Worm (Caenorhabditis elegans) whole organism, late embryonic: Measurements from ENCODE around the gene emc-1.

ENCODE experiments used
- C08G9.2 ChIP-seq: sonication (generic microtip); optimal IDR thresholded peaks from 2 replicates; lab custom pipeline; 2016; ENCODE audit warnings: mild to moderate bottlenecking, missing genetic modification characterization, moderate library complexity, missing compliant biosample characterization
- C38D4.7 ChIP-seq: fragments of 200-800 bp; sonication (Bioruptor generic); optimal IDR thresholded peaks from 2 replicates; lab custom pipeline; 2018; ENCODE audit warnings: mild to moderate bottlenecking, missing genetic modification characterization, moderate library complexity, missing compliant biosample characterization
- F13H6.1 ChIP-seq: sonication (generic microtip); optimal IDR thresholded peaks from 2 replicates; lab custom pipeline; 2016; ENCODE audit warnings: missing genetic modification characterization, missing compliant biosample characterization
- K02D7.2 ChIP-seq: sonication (generic microtip); optimal IDR thresholded peaks from 2 replicates; lab custom pipeline; 2017; ENCODE audit warnings: mild to moderate bottlenecking, missing genetic modification characterization, missing compliant biosample characterization
- Y22D7AL.16 ChIP-seq: sonication (generic microtip); optimal IDR thresholded peaks from 2 replicates; lab custom pipeline; 2016; ENCODE audit warnings: missing genetic modification characterization, missing compliant biosample characterization
- ceh-14 ChIP-seq: sonication (generic microtip); optimal IDR thresholded peaks from 2 replicates; lab custom pipeline; 2016; ENCODE audit warnings: missing genotype, missing genetic modification characterization, missing compliant biosample characterization
- ceh-18 ChIP-seq: sonication (generic microtip); optimal IDR thresholded peaks from 2 replicates; lab custom pipeline; 2016; ENCODE audit warnings: missing genetic modification characterization, missing compliant biosample characterization
- ceh-19 ChIP-seq: fragments of 200-800 bp; sonication (Bioruptor generic); optimal IDR thresholded peaks from 2 replicates; lab custom pipeline; 2018; ENCODE audit warnings: mild to moderate bottlenecking, missing genetic modification characterization, missing compliant biosample characterization
- ceh-24 ChIP-seq: sonication (generic microtip); optimal IDR thresholded peaks from 2 replicates; lab custom pipeline; 2016; ENCODE audit warnings: mild to moderate bottlenecking, missing genetic modification characterization, missing compliant biosample characterization
- ceh-30 ChIP-seq: fragments of 150-350 bp; optimal IDR thresholded peaks from 2 replicates; lab custom pipeline; 2014; ENCODE audit warnings: missing biosample characterization, missing genetic modification characterization
- ceh-31 ChIP-seq: sonication (generic microtip); optimal IDR thresholded peaks from 2 replicates; lab custom pipeline; 2016; ENCODE audit warnings: missing genetic modification characterization, missing compliant biosample characterization
- ceh-34 ChIP-seq: sonication (generic microtip); optimal IDR thresholded peaks from 2 replicates; lab custom pipeline; 2016; ENCODE audit warnings: mild to moderate bottlenecking, missing genetic modification characterization, missing compliant biosample characterization
- ceh-48 ChIP-seq: sonication (generic microtip); optimal IDR thresholded peaks from 2 replicates; lab custom pipeline; 2016; ENCODE audit warnings: missing genetic modification characterization, inconsistent platforms, missing compliant biosample characterization
- ceh-6 ChIP-seq: fragments of 200-800 bp; sonication (Bioruptor generic); optimal IDR thresholded peaks from 2 replicates; lab custom pipeline; 2018; ENCODE audit warnings: mild to moderate bottlenecking, missing genetic modification characterization, missing compliant biosample characterization
- che-1 ChIP-seq: sonication (generic microtip); optimal IDR thresholded peaks from 2 replicates; lab custom pipeline; 2016; ENCODE audit warnings: mild to moderate bottlenecking, missing genetic modification characterization, missing compliant biosample characterization
- dmd-4 ChIP-seq: sonication (generic microtip); optimal IDR thresholded peaks from 2 replicates; lab custom pipeline; 2016; ENCODE audit warnings: borderline replicate concordance, missing genetic modification characterization, missing compliant biosample characterization
- dve-1 ChIP-seq: sonication (generic microtip); optimal IDR thresholded peaks from 2 replicates; lab custom pipeline; 2017; ENCODE audit warnings: antibody characterized with exemption, mild to moderate bottlenecking, missing genetic modification characterization, missing compliant biosample characterization
- elt-2 ChIP-seq: sonication (generic microtip); optimal IDR thresholded peaks from 2 replicates; lab custom pipeline; 2016; ENCODE audit warnings: missing genetic modification reagents, missing genetic modification characterization, missing compliant biosample characterization
- elt-4 ChIP-seq: sonication (generic microtip); optimal IDR thresholded peaks from 2 replicates; lab custom pipeline; 2016; ENCODE audit warnings: missing genetic modification characterization, missing compliant biosample characterization
- ets-4 ChIP-seq: sonication (generic microtip); optimal IDR thresholded peaks from 2 replicates; lab custom pipeline; 2016; ENCODE audit warnings: missing genetic modification characterization, missing compliant biosample characterization
- fax-1 ChIP-seq: sonication (generic microtip); optimal IDR thresholded peaks from 2 replicates; lab custom pipeline; 2016; ENCODE audit warnings: missing genotype, missing genetic modification characterization, missing compliant biosample characterization
- fkh-10 ChIP-seq: fragments of 150-350 bp; optimal IDR thresholded peaks from 2 replicates; lab custom pipeline; 2014; ENCODE audit warnings: missing biosample characterization, missing genetic modification reagents, missing genetic modification characterization
- gmeb-2 ChIP-seq: sonication (generic microtip); optimal IDR thresholded peaks from 2 replicates; lab custom pipeline; 2016; ENCODE audit warnings: missing genetic modification characterization, inconsistent platforms, missing compliant biosample characterization
- hlh-13 ChIP-seq: fragments of 200-800 bp; sonication (Bioruptor generic); optimal IDR thresholded peaks from 2 replicates; lab custom pipeline; 2018; ENCODE audit warnings: mild to moderate bottlenecking, missing genetic modification characterization, missing compliant biosample characterization
- hlh-15 ChIP-seq: sonication (generic microtip); optimal IDR thresholded peaks from 2 replicates; lab custom pipeline; 2016; ENCODE audit warnings: missing genetic modification characterization, missing compliant biosample characterization
- hlh-30 ChIP-seq: sonication (generic microtip); optimal IDR thresholded peaks from 2 replicates; lab custom pipeline; 2017; ENCODE audit warnings: antibody characterized with exemption, missing genetic modification characterization, missing compliant biosample characterization; ENCODE audit not compliant: insufficient read depth
- hlh-6 ChIP-seq: sonication (generic microtip); optimal IDR thresholded peaks from 2 replicates; lab custom pipeline; 2016; ENCODE audit warnings: missing genotype, missing genetic modification characterization, missing compliant biosample characterization
- hlh-8 ChIP-seq: sonication (generic microtip); optimal IDR thresholded peaks from 2 replicates; lab custom pipeline; 2016; ENCODE audit warnings: missing genotype, missing genetic modification characterization, missing compliant biosample characterization
- lim-6 ChIP-seq: sonication (generic microtip); optimal IDR thresholded peaks from 2 replicates; lab custom pipeline; 2016; ENCODE audit warnings: missing genetic modification characterization, missing compliant biosample characterization
- lin-11 ChIP-seq: fragments of 200-800 bp; sonication (Bioruptor generic); optimal IDR thresholded peaks from 2 replicates; lab custom pipeline; 2018; ENCODE audit warnings: mild to moderate bottlenecking, missing genetic modification characterization, missing compliant biosample characterization
- madf-2 ChIP-seq: sonication (generic microtip); optimal IDR thresholded peaks from 2 replicates; lab custom pipeline; 2017; ENCODE audit warnings: missing genetic modification characterization, missing compliant biosample characterization
- nfya-1 ChIP-seq: sonication (generic microtip); optimal IDR thresholded peaks from 2 replicates; lab custom pipeline; 2017; ENCODE audit warnings: missing genetic modification characterization, mild to moderate bottlenecking, missing compliant biosample characterization, antibody characterized with exemption, moderate library complexity
- nhr-11 ChIP-seq: fragments of 150-350 bp; optimal IDR thresholded peaks from 2 replicates; lab custom pipeline; 2014; ENCODE audit warnings: missing biosample characterization, missing genetic modification characterization
- nhr-232 ChIP-seq: sonication (generic microtip); optimal IDR thresholded peaks from 2 replicates; lab custom pipeline; 2016; ENCODE audit warnings: missing genetic modification characterization, missing compliant biosample characterization
- npax-4 ChIP-seq: sonication (generic microtip); optimal IDR thresholded peaks from 2 replicates; lab custom pipeline; 2016; ENCODE audit warnings: missing genetic modification characterization, missing compliant biosample characterization
- pag-3 ChIP-seq: sonication (generic microtip); optimal IDR thresholded peaks from 2 replicates; lab custom pipeline; 2016; ENCODE audit warnings: missing compliant biosample characterization, missing genetic modification characterization, borderline replicate concordance
- pax-1 ChIP-seq: fragments of 150-350 bp; optimal IDR thresholded peaks from 2 replicates; lab custom pipeline; 2014; ENCODE audit warnings: missing biosample characterization, missing genetic modification characterization
- pha-2 ChIP-seq: sonication (generic microtip); optimal IDR thresholded peaks from 2 replicates; lab custom pipeline; 2017; ENCODE audit warnings: mild to moderate bottlenecking, missing genetic modification characterization, missing compliant biosample characterization
- pqm-1 ChIP-seq: sonication (generic microtip); optimal IDR thresholded peaks from 2 replicates; lab custom pipeline; 2016; ENCODE audit warnings: missing genetic modification characterization, missing compliant biosample characterization
- pros-1 ChIP-seq: fragments of 150-350 bp; optimal IDR thresholded peaks from 2 replicates; lab custom pipeline; 2014; ENCODE audit warnings: missing biosample characterization, missing genetic modification reagents, missing genetic modification characterization
- ref-2 ChIP-seq: sonication (generic microtip); optimal IDR thresholded peaks from 2 replicates; lab custom pipeline; 2016; ENCODE audit warnings: missing genetic modification characterization, missing compliant biosample characterization
- rnt-1 ChIP-seq: sonication (generic microtip); optimal IDR thresholded peaks from 2 replicates; lab custom pipeline; 2016; ENCODE audit warnings: missing genetic modification characterization, missing compliant biosample characterization
- sdc-2 ChIP-seq: sonication (generic microtip); optimal IDR thresholded peaks from 2 replicates; lab custom pipeline; 2016; ENCODE audit warnings: missing genotype, missing genetic modification characterization, missing compliant biosample characterization
- sox-2 ChIP-seq: fragments of 200-800 bp; sonication (Bioruptor generic); IDR thresholded peaks from 2 replicates; pipeline ENCODE4 v1.3.6; 2022; ENCODE audit warnings: missing genetic modification reagents, missing genetic modification characterization, missing compliant biosample characterization
- sox-4 ChIP-seq: sonication (generic microtip); optimal IDR thresholded peaks from 2 replicates; lab custom pipeline; 2017; ENCODE audit warnings: mild to moderate bottlenecking, missing genetic modification characterization, inconsistent platforms, missing compliant biosample characterization
- syd-9 ChIP-seq: sonication (generic microtip); optimal IDR thresholded peaks from 2 replicates; lab custom pipeline; 2016; ENCODE audit warnings: mild to moderate bottlenecking, missing genetic modification characterization, moderate library complexity, missing compliant biosample characterization
- tbx-2 ChIP-seq: sonication (generic microtip); optimal IDR thresholded peaks from 2 replicates; lab custom pipeline; 2016; ENCODE audit warnings: missing genetic modification characterization, missing compliant biosample characterization
- tbx-7 ChIP-seq: sonication (generic microtip); optimal IDR thresholded peaks from 2 replicates; lab custom pipeline; 2016; ENCODE audit warnings: missing genotype, missing genetic modification characterization, missing compliant biosample characterization
- unc-42 ChIP-seq: sonication (generic microtip); optimal IDR thresholded peaks from 2 replicates; lab custom pipeline; 2016; ENCODE audit warnings: missing genotype, missing genetic modification characterization, missing compliant biosample characterization
- unc-55 ChIP-seq: sonication (generic microtip); optimal IDR thresholded peaks from 2 replicates; lab custom pipeline; 2017; ENCODE audit warnings: missing biosample characterization, missing genetic modification reagents, missing genetic modification characterization
- unc-86 ChIP-seq: sonication (generic microtip); optimal IDR thresholded peaks from 2 replicates; lab custom pipeline; 2016; ENCODE audit warnings: missing genetic modification characterization, missing compliant biosample characterization
- zip-5 ChIP-seq: sonication (generic microtip); optimal IDR thresholded peaks from 2 replicates; lab custom pipeline; 2016; ENCODE audit warnings: missing genetic modification characterization, missing compliant biosample characterization
- ztf-16 ChIP-seq: sonication (generic microtip); optimal IDR thresholded peaks from 2 replicates; lab custom pipeline; 2017; ENCODE audit warnings: missing genetic modification characterization, missing compliant biosample characterization

The emc-1 gene

DNA sequence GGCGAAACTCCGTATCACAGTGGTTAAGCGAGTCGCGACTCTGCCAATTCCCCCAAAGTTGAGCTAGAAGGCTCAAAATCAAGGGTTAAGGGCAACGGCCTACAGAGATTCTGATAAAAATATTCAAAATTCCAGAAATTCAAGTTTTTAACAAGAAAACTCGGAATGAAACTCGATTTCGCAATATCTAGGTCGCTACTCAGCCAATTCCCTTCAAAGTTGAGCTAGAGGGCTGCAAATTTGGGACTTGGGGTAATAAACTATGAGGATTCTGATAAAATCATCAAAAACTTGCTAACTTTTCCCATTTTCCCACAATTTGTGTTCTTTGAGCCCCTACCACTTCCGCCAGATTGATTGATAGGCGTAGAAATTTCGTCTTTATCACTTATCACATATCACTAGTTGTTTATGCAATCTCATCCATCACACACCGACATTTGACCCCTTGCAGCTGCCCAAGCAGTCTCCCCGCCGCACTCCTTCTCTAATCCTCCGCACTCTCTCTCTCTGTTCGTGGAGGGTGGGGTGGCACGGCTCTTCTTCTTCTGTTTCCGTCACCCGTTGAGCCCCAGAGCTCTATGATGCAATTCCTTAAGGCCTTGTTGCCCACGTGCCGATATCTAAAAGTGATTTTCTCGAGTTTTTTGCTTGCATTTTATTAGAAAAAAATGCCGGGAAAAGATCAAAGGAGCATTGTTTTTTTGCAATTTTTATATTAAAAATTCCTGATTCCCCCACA, 1.7 kb upstream of the emc-1 start:
- TF ChIP-seq pag-3 (tag; lab: Kevin White, UChicago) (no peak), fkh-10 (no peak), unc-55 (peak; percentile 94), ceh-30 (tag; lab: Kevin White, UChicago) (no peak), unc-42 (tag; lab: Kevin White, UChicago) (peak; percentile 56), elt-2 (tag; lab: Kevin White, UChicago) (peak; percentile 50), dmd-4 (tag; lab: Kevin White, UChicago) (no peak), nhr-232 (tag; lab: Kevin White, UChicago) (peak; percentile 13), sox-2 (GFP tag; lab: Robert Waterston, UW) (no peak), Y22D7AL.16 (tag; lab: Kevin White, UChicago) (no peak), hlh-30 (tag; lab: Kevin White, UChicago) (peak; percentile 11), tbx-2 (tag; lab: Kevin White, UChicago) (peak; percentile 57), C08G9.2 (tag; lab: Kevin White, UChicago) (peak; percentile 37), npax-4 (tag; lab: Kevin White, UChicago) (no peak), elt-4 (tag; lab: Kevin White, UChicago) (no peak), K02D7.2 (tag; lab: Kevin White, UChicago) (no peak), pax-1 (no peak), hlh-6 (no peak), ceh-24 (no peak), syd-9 (tag; lab: Kevin White, UChicago) (peak; percentile 6), hlh-15 (tag; lab: Kevin White, UChicago) (no peak), dve-1 (tag; lab: Kevin White, UChicago) (no peak), ceh-18 (tag; lab: Kevin White, UChicago) (peak; percentile 67), fax-1 (tag; lab: Kevin White, UChicago) (peak; percentile 47), ztf-16 (tag; lab: Kevin White, UChicago) (no peak), ref-2 (tag; lab: Kevin White, UChicago) (peak; percentile 48), hlh-8 (tag; lab: Kevin White, UChicago) (peak; percentile 45), ceh-14 (tag; lab: Kevin White, UChicago) (peak; percentile 28), ceh-19 (GFP tag; lab: Kevin White, UChicago) (no peak), pha-2 (tag; lab: Kevin White, UChicago) (no peak), ceh-31 (tag; lab: Kevin White, UChicago) (peak; percentile 36), ets-4 (tag; lab: Kevin White, UChicago) (no peak), sox-4 (tag; lab: Kevin White, UChicago) (no peak), unc-86 (no peak), lim-6 (tag; lab: Kevin White, UChicago) (no peak), pros-1 (no peak), ceh-6 (GFP tag; lab: Kevin White, UChicago) (no peak), pqm-1 (tag; lab: Kevin White, UChicago) (no peak), ceh-48 (tag; lab: Kevin White, UChicago) (no peak), rnt-1 (peak; percentile 79), F13H6.1 (tag; lab: Kevin White, UChicago) (no peak), ceh-34 (tag; lab: Kevin White, UChicago) (peak; percentile 84), nhr-11 (tag; lab: Kevin White, UChicago) (no peak), gmeb-2 (no peak), lin-11 (tag; lab: Kevin White, UChicago) (no peak), che-1 (tag; lab: Kevin White, UChicago) (no peak), sdc-2 (tag; lab: Kevin White, UChicago) (peak; percentile 24), nfya-1 (tag; lab: Kevin White, UChicago) (peak; percentile 33), C38D4.7 (GFP tag; lab: Kevin White, UChicago) (no peak), zip-5 (tag; lab: Kevin White, UChicago) (no peak), madf-2 (tag; lab: Kevin White, UChicago) (no peak), tbx-7 (tag; lab: Kevin White, UChicago) (no peak), hlh-13 (no peak)
